Worm (Caenorhabditis elegans): Measurements from ENCODE around the gene srx-59.

Gene srx-59

ce11 chrV:6969950-6970532 is 1.6 kb upstream of the srx-59 start, which contains the start of gene ptr-15:
ptr-15 (minus strand) TSS chrV:6970000.
- TF ChIP-seq ceh-39 (tag; optimal IDR thresholded peaks at IDR 0.05): no peak
- TF ChIP-seq unc-62 (GFP tag; optimal IDR thresholded peaks at IDR 0.05): peak; percentile 61
- TF ChIP-seq ham-2 (GFP tag; optimal IDR thresholded peaks at IDR 0.05): peak; percentile 91
- no peak for TF ChIP-seq bed-3 (GFP tag; optimal IDR thresholded peaks at IDR 0.05)
- TF ChIP-seq ces-1 (GFP tag; optimal IDR thresholded peaks at IDR 0.05): no peak
- TF ChIP-seq nhr-28 (tag; optimal IDR thresholded peaks at IDR 0.05): no peak
- no peak for TF ChIP-seq ceh-43 (GFP tag; optimal IDR thresholded peaks at IDR 0.05)
- TF ChIP-seq elt-1 (tag; optimal IDR thresholded peaks at IDR 0.05; ENCODE audit: borderline replicate concordance, insufficient read depth): peak; percentile 80
- no peak for TF ChIP-seq pha-4 (tag; optimal IDR thresholded peaks at IDR 0.05)

ce11 chrV:6976047-6976446 is 4.4 kb downstream of the srx-59 start, which contains the start of gene srx-16:
srx-16 (plus strand) TSS chrV:6976347.
- TF ChIP-seq ztf-11 (tag; optimal IDR thresholded peaks at IDR 0.05): no peak

ce11 chrV:6979019-6979418 is 7.4 kb downstream of the srx-59 start, which contains the start of gene sre-12:
sre-12 (minus strand) TSS chrV:6979119.
- TF ChIP-seq cnd-1 (tag; optimal IDR thresholded peaks at IDR 0.05) (no peak), blmp-1 (tag; optimal IDR thresholded peaks at IDR 0.05) (no peak), elt-1 (tag; optimal IDR thresholded peaks at IDR 0.05; ENCODE audit: borderline replicate concordance, insufficient read depth) (no peak), ceh-39 (tag; optimal IDR thresholded peaks at IDR 0.05) (no peak), nhr-2 (tag; optimal IDR thresholded peaks at IDR 0.05) (no peak), tbx-8 (GFP tag; optimal IDR thresholded peaks at IDR 0.05) (no peak), mls-2 (tag; optimal IDR thresholded peaks at IDR 0.05) (no peak), lsy-2 (tag; optimal IDR thresholded peaks at IDR 0.05) (no peak), ztf-11 (tag; optimal IDR thresholded peaks at IDR 0.05) (no peak)

ce11 chrV:6982813-6983212 is 11.1 kb downstream of the srx-59 start, which contains the start of gene nhr-161:
nhr-161 (minus strand) TSS chrV:6982913.
- TF ChIP-seq nhr-28 (tag; optimal IDR thresholded peaks at IDR 0.05): no peak
- TF ChIP-seq unc-120 (tag; optimal IDR thresholded peaks at IDR 0.05; ENCODE audit: poor library complexity, severe bottlenecking): no peak
- TF ChIP-seq ztf-11 (tag; optimal IDR thresholded peaks at IDR 0.05): no peak
- no peak for TF ChIP-seq lin-13 (tag; optimal IDR thresholded peaks at IDR 0.05)
- TF ChIP-seq M03D4.4 (tag; optimal IDR thresholded peaks at IDR 0.05): no peak
- no peak for TF ChIP-seq snpc-4 (tag; optimal IDR thresholded peaks at IDR 0.05)
- TF ChIP-seq cnd-1 (tag; optimal IDR thresholded peaks at IDR 0.05): no peak
- no peak for TF ChIP-seq elt-3 (tag; optimal IDR thresholded peaks at IDR 0.05)
- no peak for TF ChIP-seq blmp-1 (tag; optimal IDR thresholded peaks at IDR 0.05)
- no peak for TF ChIP-seq nhr-12 (tag; optimal IDR thresholded peaks at IDR 0.05)
- TF ChIP-seq elt-1 (tag; optimal IDR thresholded peaks at IDR 0.05; ENCODE audit: borderline replicate concordance, insufficient read depth): no peak
- no peak for TF ChIP-seq pha-4 (tag; optimal IDR thresholded peaks at IDR 0.05)
- TF ChIP-seq lin-32 (GFP tag; optimal IDR thresholded peaks at IDR 0.05): no peak
- no peak for TF ChIP-seq sem-2 (GFP tag; optimal IDR thresholded peaks at IDR 0.05)
- no peak for TF ChIP-seq ham-2 (GFP tag; optimal IDR thresholded peaks at IDR 0.05)
- no peak for TF ChIP-seq ceh-39 (tag; optimal IDR thresholded peaks at IDR 0.05)
- no peak for TF ChIP-seq lsy-2 (tag; optimal IDR thresholded peaks at IDR 0.05)
- TF ChIP-seq mab-5 (tag; optimal IDR thresholded peaks at IDR 0.05): no peak
- no peak for TF ChIP-seq hlh-1 (tag; optimal IDR thresholded peaks at IDR 0.05)

ce11 chrV:6985943-6986342 is 14.3 kb downstream of the srx-59 start, which contains the start of gene nhr-163:
nhr-163 (minus strand) TSS chrV:6986043.
- TF ChIP-seq hlh-1 (tag; optimal IDR thresholded peaks at IDR 0.05): no peak
- TF ChIP-seq zip-8 (tag; optimal IDR thresholded peaks at IDR 0.05): no peak
- TF ChIP-seq elt-1 (tag; optimal IDR thresholded peaks at IDR 0.05; ENCODE audit: borderline replicate concordance, insufficient read depth): no peak
- no peak for TF ChIP-seq lin-13 (tag; optimal IDR thresholded peaks at IDR 0.05)
- TF ChIP-seq blmp-1 (tag; optimal IDR thresholded peaks at IDR 0.05): no peak
- no peak for TF ChIP-seq lsy-2 (tag; optimal IDR thresholded peaks at IDR 0.05)
- TF ChIP-seq unc-39 (tag; optimal IDR thresholded peaks at IDR 0.05): no peak
- TF ChIP-seq nhr-237 (tag; optimal IDR thresholded peaks at IDR 0.05): no peak
- no peak for TF ChIP-seq mab-5 (tag; optimal IDR thresholded peaks at IDR 0.05)
- no peak for TF ChIP-seq elt-3 (tag; optimal IDR thresholded peaks at IDR 0.05)

ce11 chrV:6987673-6988072 is 16.0 kb downstream of the srx-59 start, which contains the start of gene nhr-139:
nhr-139 (minus strand) TSS chrV:6987773.
- TF ChIP-seq unc-62 (GFP tag; optimal IDR thresholded peaks at IDR 0.05) (no peak), lsy-2 (tag; optimal IDR thresholded peaks at IDR 0.05) (no peak), ham-2 (GFP tag; optimal IDR thresholded peaks at IDR 0.05) (no peak), hlh-1 (tag; optimal IDR thresholded peaks at IDR 0.05) (no peak), flh-1 (GFP tag; optimal IDR thresholded peaks at IDR 0.05) (no peak), lin-32 (GFP tag; optimal IDR thresholded peaks at IDR 0.05) (no peak), nhr-76 (tag; optimal IDR thresholded peaks at IDR 0.05) (no peak), ces-1 (GFP tag; optimal IDR thresholded peaks at IDR 0.05) (no peak)

All from whole organism, mixed stage, embryonic.